Worm (Caenorhabditis elegans): Measurements from ENCODE around the gene elf-1.

elf-1 gene

ce11 chrIII:658357-658756, 30.6 kb upstream of the elf-1 start, which contains the start of gene C09F5.1:
Gene C09F5.1, plus strand, starts transcription at chrIII:658709.
- TF ChIP-seq unc-120 (tag; optimal IDR thresholded peaks at IDR 0.05; ENCODE audit: poor library complexity, severe bottlenecking) (no peak), nhr-12 (tag; optimal IDR thresholded peaks at IDR 0.05) (no peak), sem-2 (GFP tag; optimal IDR thresholded peaks at IDR 0.05) (no peak), elt-1 (tag; optimal IDR thresholded peaks at IDR 0.05; ENCODE audit: borderline replicate concordance, insufficient read depth) (no peak), drap-1 (GFP tag; optimal IDR thresholded peaks at IDR 0.05) (no peak), nhr-2 (tag; optimal IDR thresholded peaks at IDR 0.05) (no peak), ceh-83 (GFP tag; optimal IDR thresholded peaks at IDR 0.05) (no peak), blmp-1 (tag; optimal IDR thresholded peaks at IDR 0.05) (no peak), ceh-43 (GFP tag; optimal IDR thresholded peaks at IDR 0.05) (no peak)

ce11 chrIII:665173-665757, 23.7 kb upstream of the elf-1 start, which contains the start of gene C09F5.3:
Gene C09F5.3, minus strand, starts transcription at chrIII:665266.
- TF ChIP-seq sptf-1 (tag; optimal IDR thresholded peaks at IDR 0.05): no peak
- TF ChIP-seq flh-1 (GFP tag; optimal IDR thresholded peaks at IDR 0.05): no peak
- no peak for TF ChIP-seq snpc-4 (tag; optimal IDR thresholded peaks at IDR 0.05)
- TF ChIP-seq drap-1 (GFP tag; optimal IDR thresholded peaks at IDR 0.05): no peak
- TF ChIP-seq ceh-43 (GFP tag; optimal IDR thresholded peaks at IDR 0.05): no peak
- TF ChIP-seq zip-8 (tag; optimal IDR thresholded peaks at IDR 0.05): no peak
- TF ChIP-seq elt-1 (tag; optimal IDR thresholded peaks at IDR 0.05; ENCODE audit: borderline replicate concordance, insufficient read depth): no peak
- no peak for TF ChIP-seq blmp-1 (tag; optimal IDR thresholded peaks at IDR 0.05)
- no peak for TF ChIP-seq mls-2 (tag; optimal IDR thresholded peaks at IDR 0.05)
- no peak for TF ChIP-seq unc-120 (tag; optimal IDR thresholded peaks at IDR 0.05; ENCODE audit: poor library complexity, severe bottlenecking)
- TF ChIP-seq sem-2 (GFP tag; optimal IDR thresholded peaks at IDR 0.05): no peak
- no peak for TF ChIP-seq elt-3 (tag; optimal IDR thresholded peaks at IDR 0.05)

DNA sequence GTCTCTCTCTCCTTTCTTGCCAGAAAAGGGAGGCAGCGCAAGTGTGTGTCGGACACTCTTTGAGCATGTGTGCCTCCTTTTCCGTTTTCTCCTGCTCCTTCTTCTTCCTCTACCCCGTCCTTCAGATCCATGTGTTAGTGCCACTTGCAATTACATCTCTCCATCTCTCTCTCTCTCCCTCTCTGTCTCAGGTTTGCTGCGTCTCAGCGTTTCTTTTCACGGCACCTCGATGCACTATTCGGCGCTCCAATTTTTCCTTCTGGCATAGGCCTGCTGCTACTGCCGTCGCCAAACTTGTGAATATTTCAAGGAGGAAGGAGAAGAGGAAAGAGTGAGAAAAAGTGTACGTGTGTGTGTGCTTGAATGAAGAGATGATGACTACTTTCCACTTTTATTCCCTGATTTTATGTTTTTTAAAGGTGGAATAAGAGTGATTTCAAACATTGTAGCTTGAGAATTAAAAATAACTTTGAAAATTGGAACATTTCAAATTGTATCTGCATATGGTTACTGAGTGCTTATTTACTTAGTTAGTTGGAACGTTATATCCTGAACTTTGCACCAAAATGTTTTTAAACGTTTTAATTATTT, 20.6 kb upstream of the elf-1 start, which contains the start of gene W02B3.3:
Gene W02B3.3, minus strand, starts transcription at position 131 of the 591 bp plus-strand sequence.
- TF ChIP-seq zip-8 (tag; optimal IDR thresholded peaks at IDR 0.05) (no peak), nhr-2 (tag; optimal IDR thresholded peaks at IDR 0.05) (no peak), blmp-1 (tag; optimal IDR thresholded peaks at IDR 0.05) (no peak), lsy-2 (tag; optimal IDR thresholded peaks at IDR 0.05) (no peak), mls-2 (tag; optimal IDR thresholded peaks at IDR 0.05) (no peak), ces-1 (GFP tag; optimal IDR thresholded peaks at IDR 0.05) (peak; percentile 93), ceh-43 (GFP tag; optimal IDR thresholded peaks at IDR 0.05) (no peak), hlh-1 (tag; optimal IDR thresholded peaks at IDR 0.05) (no peak), M03D4.4 (tag; optimal IDR thresholded peaks at IDR 0.05) (no peak), drap-1 (GFP tag; optimal IDR thresholded peaks at IDR 0.05) (no peak), snpc-4 (tag; optimal IDR thresholded peaks at IDR 0.05) (no peak), elt-3 (tag; optimal IDR thresholded peaks at IDR 0.05) (no peak), unc-120 (tag; optimal IDR thresholded peaks at IDR 0.05; ENCODE audit: poor library complexity, severe bottlenecking) (peak; percentile 37), mep-1 (tag; optimal IDR thresholded peaks at IDR 0.05) (no peak)

- peak; percentile 41 for TF ChIP-seq mep-1 (tag; optimal IDR thresholded peaks at IDR 0.05)
- TF ChIP-seq unc-120 (tag; optimal IDR thresholded peaks at IDR 0.05; ENCODE audit: poor library complexity, severe bottlenecking): peak; percentile 35
- peak; percentile 97 for TF ChIP-seq ces-1 (GFP tag; optimal IDR thresholded peaks at IDR 0.05)
- TF ChIP-seq lsy-2 (tag; optimal IDR thresholded peaks at IDR 0.05): no peak
Observed at ce11 chrIII:670994-671393, 18.0 kb upstream of the elf-1 start.

DNA sequence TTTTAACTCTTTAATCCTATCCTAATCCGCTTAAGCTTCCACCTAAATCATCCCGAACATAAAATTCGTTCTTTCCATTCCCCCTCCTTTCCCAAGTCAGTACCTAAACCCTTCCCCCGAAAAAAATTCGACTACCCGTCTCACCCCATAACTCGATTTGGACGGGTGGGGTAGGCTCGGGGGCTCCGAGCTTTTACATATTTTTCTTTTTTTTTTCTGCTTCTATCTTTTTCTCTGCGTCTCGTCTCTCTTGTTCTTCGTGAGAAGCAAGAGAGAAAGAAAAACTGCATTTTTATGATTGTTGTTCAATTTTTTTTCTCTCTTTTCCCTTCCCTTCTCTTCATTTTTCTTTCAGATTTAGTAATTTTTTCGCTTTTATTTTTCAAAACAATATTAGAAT, 13.6 kb upstream of the elf-1 start:
- TF ChIP-seq mls-2 (tag; optimal IDR thresholded peaks at IDR 0.05) (no peak), nhr-237 (tag; optimal IDR thresholded peaks at IDR 0.05) (no peak), lsy-2 (tag; optimal IDR thresholded peaks at IDR 0.05) (no peak), ces-1 (GFP tag; optimal IDR thresholded peaks at IDR 0.05) (peak; percentile 96)

DNA sequence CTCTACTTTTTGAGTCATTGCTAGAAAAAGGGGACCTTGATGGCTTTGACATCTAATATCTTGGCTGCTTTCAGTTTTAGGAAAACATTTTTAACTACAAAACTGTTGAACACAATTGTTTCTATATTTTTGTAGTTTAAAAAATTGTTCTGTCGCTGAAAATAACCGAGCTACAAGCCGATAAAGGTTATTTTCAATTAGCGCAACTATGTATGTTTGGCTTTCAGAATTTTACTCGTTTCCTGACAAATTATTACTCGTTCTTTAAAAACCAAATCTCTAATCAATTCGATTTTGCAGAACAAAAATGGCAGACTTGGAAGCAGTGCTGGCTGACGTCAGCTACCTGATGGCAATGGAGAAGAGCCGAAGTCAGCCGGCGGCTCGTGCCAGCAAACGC, 13.1 kb upstream of the elf-1 start, which contains the start of gene grk-2:
Gene grk-2, plus strand, starts transcription at position 301 of the 400 bp plus-strand sequence.
- TF ChIP-seq nhr-28 (tag; optimal IDR thresholded peaks at IDR 0.05) (no peak), elt-3 (tag; optimal IDR thresholded peaks at IDR 0.05) (no peak), mep-1 (tag; optimal IDR thresholded peaks at IDR 0.05) (no peak), cnd-1 (tag; optimal IDR thresholded peaks at IDR 0.05) (no peak), zip-8 (tag; optimal IDR thresholded peaks at IDR 0.05) (no peak), bed-3 (GFP tag; optimal IDR thresholded peaks at IDR 0.05) (no peak), lin-32 (GFP tag; optimal IDR thresholded peaks at IDR 0.05) (no peak), snpc-4 (tag; optimal IDR thresholded peaks at IDR 0.05) (no peak), pha-4 (tag; optimal IDR thresholded peaks at IDR 0.05) (no peak), tbx-8 (GFP tag; optimal IDR thresholded peaks at IDR 0.05) (no peak), mls-2 (tag; optimal IDR thresholded peaks at IDR 0.05) (no peak), nhr-2 (tag; optimal IDR thresholded peaks at IDR 0.05) (no peak), lsy-2 (tag; optimal IDR thresholded peaks at IDR 0.05) (no peak), unc-120 (tag; optimal IDR thresholded peaks at IDR 0.05; ENCODE audit: poor library complexity, severe bottlenecking) (no peak), hlh-1 (tag; optimal IDR thresholded peaks at IDR 0.05) (no peak), unc-62 (GFP tag; optimal IDR thresholded peaks at IDR 0.05) (no peak)

Measured in whole organism, mixed stage, embryonic.